Worm (Caenorhabditis elegans): Measurements from ENCODE around the gene C18H7.11.
A peak's percentile ranks its signal among the peaks of the same experiment; 100 is the strongest.

C18H7.11 gene

DNA sequence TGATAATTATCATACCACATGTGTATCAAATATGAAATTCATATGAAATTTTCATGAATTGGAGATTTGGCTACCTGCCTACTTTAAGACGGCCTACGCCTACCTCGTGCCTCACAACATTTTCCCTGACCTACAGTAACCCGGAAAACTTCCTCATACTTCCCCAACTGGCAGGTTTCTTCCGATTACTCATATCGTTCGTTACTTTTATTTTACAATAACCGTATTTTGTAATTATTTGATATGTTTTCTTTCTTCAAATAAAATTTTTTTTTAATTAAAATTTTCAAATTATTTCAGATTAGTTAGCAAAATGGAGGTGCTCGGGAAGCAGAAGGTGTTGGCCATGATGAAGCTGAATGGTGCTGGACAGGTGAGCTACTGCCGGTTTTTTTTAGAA, 30.5 kb downstream of the C18H7.11 start, which contains the start of gene nhr-76:
TSS of gene nhr-76 (plus strand) at position 301 of the 400 bp plus-strand sequence.
- TF ChIP-seq ces-1 (GFP tag; optimal IDR thresholded peaks at IDR 0.05) (no peak), elt-2 (tag; optimal IDR thresholded peaks at IDR 0.05) (no peak), sptf-1 (tag; optimal IDR thresholded peaks at IDR 0.05) (no peak), nhr-20 (tag; optimal IDR thresholded peaks at IDR 0.05) (no peak), nhr-11 (tag; optimal IDR thresholded peaks at IDR 0.05) (no peak), swsn-7 (tag; optimal IDR thresholded peaks at IDR 0.05) (no peak)

DNA sequence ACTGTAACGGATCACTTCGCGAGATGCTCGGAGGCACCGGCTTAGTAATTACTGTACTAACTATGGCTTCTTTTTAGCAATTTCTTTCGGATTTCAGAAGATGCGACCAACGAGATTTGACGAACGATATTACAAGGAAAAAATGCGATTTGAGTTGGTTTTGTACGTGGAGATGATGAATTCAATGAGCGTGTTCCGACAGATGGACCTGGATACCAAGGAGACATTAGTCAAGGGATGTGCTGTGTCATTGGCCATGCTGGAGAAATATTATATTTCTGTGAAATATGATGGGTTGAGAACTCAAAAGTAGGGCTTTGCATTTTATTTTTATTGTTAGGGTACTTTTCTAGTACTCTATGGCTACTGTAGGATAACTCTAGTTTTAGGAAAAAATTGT, 33.9 kb downstream of the C18H7.11 start:
- TF ChIP-seq sup-37 (GFP tag; optimal IDR thresholded peaks at IDR 0.05) (no peak), nhr-47 (tag; optimal IDR thresholded peaks at IDR 0.05) (no peak), skn-1 (tag; optimal IDR thresholded peaks at IDR 0.05) (no peak), egl-13 (tag; optimal IDR thresholded peaks at IDR 0.05) (no peak), aly-2 (tag; optimal IDR thresholded peaks at IDR 0.05) (no peak), lin-39 (tag; optimal IDR thresholded peaks at IDR 0.05) (no peak), rnt-1 (tag; optimal IDR thresholded peaks at IDR 0.05) (no peak), mef-2 (tag; optimal IDR thresholded peaks at IDR 0.05) (no peak), vab-15 (tag; optimal IDR thresholded peaks at IDR 0.05) (no peak), nhr-12 (tag; optimal IDR thresholded peaks at IDR 0.05) (no peak), lin-14 (GFP tag; optimal IDR thresholded peaks at IDR 0.05) (no peak), nhr-20 (tag; optimal IDR thresholded peaks at IDR 0.05) (no peak), fos-1 (tag; optimal IDR thresholded peaks at IDR 0.05) (no peak), ama-1 (optimal IDR thresholded peaks at IDR 0.05) (no peak)

DNA sequence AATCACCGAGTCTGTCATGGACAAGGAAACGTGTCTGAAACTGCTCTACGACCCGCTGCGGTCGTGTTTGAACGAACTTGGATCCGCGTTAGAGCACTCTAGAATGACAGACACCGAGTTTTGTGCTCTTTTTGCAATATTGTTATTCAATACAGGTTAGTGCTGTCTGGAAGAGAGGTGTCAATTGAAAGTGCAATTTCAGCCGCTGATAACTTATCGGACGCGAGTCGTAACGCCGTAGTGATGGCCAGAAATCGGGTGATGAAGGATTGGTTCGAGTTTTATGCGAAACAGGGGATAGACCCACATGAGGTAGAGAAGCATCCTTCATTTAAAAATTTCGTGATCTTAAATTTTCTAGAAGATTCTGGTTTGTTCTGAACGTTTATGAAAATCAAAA, 35.2 kb downstream of the C18H7.11 start:
- TF ChIP-seq nhr-85 (tag): peak; percentile 29
- no peak for TF ChIP-seq nhr-237 (tag; optimal IDR thresholded peaks at IDR 0.05)

DNA sequence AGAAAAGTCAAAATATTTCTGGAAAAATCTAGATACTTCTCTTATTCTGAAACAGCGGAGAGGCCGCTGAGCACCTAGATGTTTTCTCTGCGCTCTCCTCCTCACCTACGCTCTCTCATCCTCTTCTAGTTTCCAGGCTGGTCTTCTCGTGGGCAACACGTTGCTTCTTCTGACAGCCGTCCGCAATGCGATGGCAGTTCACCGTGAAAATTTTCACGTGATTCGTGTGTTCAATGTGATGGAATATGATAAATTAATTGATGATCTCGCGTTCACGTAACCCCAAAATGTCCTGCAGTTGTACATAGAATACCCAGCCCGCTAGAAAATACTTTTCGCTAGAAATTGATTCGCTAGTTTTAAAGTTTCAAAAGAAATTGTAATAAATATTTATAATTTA, 36.9 kb downstream of the C18H7.11 start:
- no peak for TF ChIP-seq sup-37 (GFP tag; optimal IDR thresholded peaks at IDR 0.05)
- no peak for TF ChIP-seq ceh-88 (GFP tag; IDR thresholded peaks at IDR 0.05)
- TF ChIP-seq pax-3 (tag; optimal IDR thresholded peaks at IDR 0.05): no peak
- TF ChIP-seq zip-4 (GFP tag; optimal IDR thresholded peaks at IDR 0.05): no peak
- no peak for TF ChIP-seq sox-4 (tag; optimal IDR thresholded peaks at IDR 0.05)
- no peak for TF ChIP-seq ets-5 (GFP tag; IDR thresholded peaks at IDR 0.05)

DNA sequence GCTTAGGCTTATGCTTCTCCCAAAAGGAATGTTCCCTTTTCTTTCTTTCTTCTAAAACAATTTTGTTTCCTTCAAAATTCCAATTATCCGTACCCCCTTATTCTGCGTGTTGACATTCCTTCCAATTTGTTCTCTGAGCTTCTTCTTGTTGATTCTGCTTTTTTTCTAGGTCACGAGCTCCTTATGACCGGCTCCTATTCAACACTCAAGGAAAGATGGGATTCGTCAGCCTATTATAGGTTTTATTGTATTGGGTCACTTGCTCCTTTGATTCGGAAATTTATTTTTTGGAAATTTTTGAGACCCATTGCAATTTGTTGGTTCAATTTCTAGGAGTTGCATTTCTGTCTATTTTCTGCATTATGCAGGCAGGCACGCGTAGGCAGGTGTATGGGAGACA, 42.5 kb downstream of the C18H7.11 start:
- TF ChIP-seq lin-14 (GFP tag; optimal IDR thresholded peaks at IDR 0.05): peak; percentile 18
- peak; percentile 59 for TF ChIP-seq pax-3 (tag; optimal IDR thresholded peaks at IDR 0.05)
- no peak for TF ChIP-seq isw-1 (GFP tag; IDR thresholded peaks at IDR 0.05)
- TF ChIP-seq dsc-1 (tag; optimal IDR thresholded peaks at IDR 0.05): peak; percentile 33

DNA sequence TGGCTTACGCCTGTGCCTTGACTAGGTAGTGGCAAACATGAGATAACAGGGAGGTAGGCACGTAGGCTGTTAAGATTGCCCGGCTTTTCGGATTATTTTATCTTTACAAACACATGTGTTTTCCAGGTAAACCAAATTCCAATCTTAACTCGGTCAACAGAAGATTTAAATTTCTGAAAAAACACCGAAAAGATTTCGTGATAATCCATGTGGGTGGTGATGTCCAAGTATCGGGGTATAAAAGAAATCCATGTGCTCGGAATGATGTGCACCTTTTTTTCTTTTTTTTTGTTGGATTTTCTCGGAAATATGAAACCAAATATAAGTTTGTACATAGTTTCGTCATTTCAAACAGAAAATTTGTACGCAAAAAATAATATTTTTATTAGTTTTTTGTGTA, 46.8 kb downstream of the C18H7.11 start:
- TF ChIP-seq snu-23 (GFP tag; optimal IDR thresholded peaks at IDR 0.05) (no peak), pax-3 (tag; optimal IDR thresholded peaks at IDR 0.05) (peak; percentile 27), F16B12.6 (tag; optimal IDR thresholded peaks at IDR 0.05) (no peak), nhr-47 (tag; optimal IDR thresholded peaks at IDR 0.05) (peak; percentile 28), nhr-71 (tag; optimal IDR thresholded peaks at IDR 0.05) (peak; percentile 29), lin-39 (tag; optimal IDR thresholded peaks at IDR 0.05) (no peak), dsc-1 (tag; optimal IDR thresholded peaks at IDR 0.05) (peak; percentile 87), egl-13 (tag; optimal IDR thresholded peaks at IDR 0.05) (no peak), sox-4 (tag; optimal IDR thresholded peaks at IDR 0.05) (peak; percentile 62), nhr-28 (tag; optimal IDR thresholded peaks at IDR 0.05) (no peak)

DNA sequence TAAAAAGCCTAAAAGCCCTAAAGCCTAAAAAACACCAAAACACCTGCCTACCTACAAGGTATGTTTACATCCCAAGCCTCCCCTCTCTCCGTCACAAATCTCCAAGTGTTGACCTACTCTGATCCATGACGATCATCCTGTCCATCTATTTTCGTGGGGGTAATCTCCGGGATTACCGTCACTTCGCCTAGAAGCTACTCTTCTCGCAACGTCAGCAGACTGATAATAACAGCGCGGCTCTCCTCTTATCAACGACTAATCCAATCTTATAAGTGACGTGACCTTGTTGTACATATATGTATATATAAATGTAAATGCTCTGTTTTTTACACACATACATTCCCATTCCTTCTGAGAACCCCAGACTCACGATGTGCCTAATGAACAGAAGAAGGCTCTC, 51.7 kb downstream of the C18H7.11 start:
- TF ChIP-seq lin-13 (GFP tag; optimal IDR thresholded peaks at IDR 0.05) (no peak), mep-1 (tag; optimal IDR thresholded peaks at IDR 0.05) (no peak), nhr-47 (tag; optimal IDR thresholded peaks at IDR 0.05) (peak; percentile 18), dsc-1 (tag; optimal IDR thresholded peaks at IDR 0.05) (peak; percentile 78), fkh-8 (tag; optimal IDR thresholded peaks at IDR 0.05) (peak; percentile 59), ceh-8 (GFP tag; optimal IDR thresholded peaks at IDR 0.05) (no peak), unc-98 (GFP tag; IDR thresholded peaks at IDR 0.05) (no peak), nhr-19 (GFP tag; conservative IDR thresholded peaks at IDR 0.05) (no peak), blmp-1 (tag; optimal IDR thresholded peaks at IDR 0.05) (no peak), sup-37 (GFP tag; optimal IDR thresholded peaks at IDR 0.05) (no peak), efl-3 (GFP tag; optimal IDR thresholded peaks at IDR 0.05) (no peak), nhr-71 (tag; optimal IDR thresholded peaks at IDR 0.05) (no peak), pax-3 (tag; optimal IDR thresholded peaks at IDR 0.05) (peak; percentile 39)
